Worm (Caenorhabditis elegans): ENCODE results near the gene lgc-5.

lgc-5 gene

ce11 chrIV:8394105-8394504, 51.6 kb downstream of the lgc-5 start, which contains the start of gene D2096.11:
TSS of gene D2096.11 (minus strand) at chrIV:8394205.
- TF ChIP-seq T07F8.4 (tag; optimal IDR thresholded peaks at IDR 0.05) = no peak
- no peak for TF ChIP-seq Y95B8A.8 (GFP tag; IDR thresholded peaks at IDR 0.05)
- TF ChIP-seq sea-2 (GFP tag; IDR thresholded peaks at IDR 0.05) = no peak
- no peak for TF ChIP-seq attf-6 (GFP tag; IDR thresholded peaks at IDR 0.05)
- TF ChIP-seq ets-4 (GFP tag; optimal IDR thresholded peaks at IDR 0.05) = no peak
- no peak for TF ChIP-seq lin-26 (GFP tag; IDR thresholded peaks at IDR 0.05)
- TF ChIP-seq B0336.3 (GFP tag; IDR thresholded peaks at IDR 0.05) = no peak
- no peak for TF ChIP-seq C06A6.2 (GFP tag; conservative IDR thresholded peaks at IDR 0.05)
- TF ChIP-seq mxl-1 (tag; optimal IDR thresholded peaks at IDR 0.05) = no peak
- no peak for TF ChIP-seq nfyb-1 (GFP tag; IDR thresholded peaks at IDR 0.05)
- no peak for TF ChIP-seq F10E7.11 (tag; optimal IDR thresholded peaks at IDR 0.05)
- no peak for TF ChIP-seq hlh-26 (GFP tag; conservative IDR thresholded peaks at IDR 0.05)
- TF ChIP-seq F52B5.7 (tag; optimal IDR thresholded peaks at IDR 0.05) = no peak
- TF ChIP-seq ztf-6 (GFP tag; IDR thresholded peaks at IDR 0.05) = no peak
- no peak for TF ChIP-seq dpff-1 (tag; optimal IDR thresholded peaks at IDR 0.05)
- no peak for TF ChIP-seq ceh-40 (GFP tag; IDR thresholded peaks at IDR 0.05)
- TF ChIP-seq ztf-3 (GFP tag; optimal IDR thresholded peaks at IDR 0.05) = no peak
- no peak for TF ChIP-seq madf-10 (tag; optimal IDR thresholded peaks at IDR 0.05)
- TF ChIP-seq akir-1 (GFP tag; optimal IDR thresholded peaks at IDR 0.05) = no peak
